Fruit fly (Drosophila melanogaster): Measurements from ENCODE around the gene CG6168.

The CG6168 gene

DNA sequence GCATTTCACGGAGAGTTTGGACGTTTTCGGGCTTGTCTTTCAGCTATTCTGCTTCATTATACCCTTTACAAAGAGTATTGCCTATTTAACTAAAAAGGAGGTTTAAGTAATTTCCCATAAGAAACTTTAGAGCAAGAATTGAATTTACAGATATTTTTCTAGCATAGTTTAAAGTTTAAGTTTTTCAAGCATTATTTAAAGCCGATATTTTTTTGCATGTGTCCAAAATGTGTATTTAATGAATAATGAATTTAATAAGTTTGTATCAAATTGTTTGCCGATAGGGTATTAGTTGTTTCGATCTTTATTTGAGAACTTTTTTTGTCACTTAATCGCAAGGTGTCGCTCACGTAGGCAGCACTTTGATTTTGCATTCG is 24.7 kb downstream of the CG6168 start (continued):
- TF ChIP-seq CG6854 (GFP tag; optimal IDR thresholded peaks at IDR 0.05) (peak; percentile 71), CG6808 (GFP tag; optimal IDR thresholded peaks at IDR 0.05) (peak; percentile 58), vri (GFP tag; optimal IDR thresholded peaks at IDR 0.05) (peak; percentile 58), Ets21C (GFP tag; optimal IDR thresholded peaks at IDR 0.05) (peak; percentile 85), CG6792 (GFP tag; optimal IDR thresholded peaks at IDR 0.05) (peak; percentile 77), eg (GFP tag; IDR thresholded peaks at IDR 0.05) (peak; percentile 87), topi (GFP tag; optimal IDR thresholded peaks at IDR 0.05) (peak; percentile 95), CG8319 (GFP tag; optimal IDR thresholded peaks at IDR 0.05) (peak; percentile 79), CG10631 (GFP tag; optimal IDR thresholded peaks at IDR 0.05) (peak; percentile 70), lz (GFP tag; optimal IDR thresholded peaks at IDR 0.05) (peak; percentile 88), fd59A (GFP tag; optimal IDR thresholded peaks at IDR 0.05) (peak; percentile 41), esn (GFP tag; optimal IDR thresholded peaks at IDR 0.05) (peak; percentile 83)

DNA sequence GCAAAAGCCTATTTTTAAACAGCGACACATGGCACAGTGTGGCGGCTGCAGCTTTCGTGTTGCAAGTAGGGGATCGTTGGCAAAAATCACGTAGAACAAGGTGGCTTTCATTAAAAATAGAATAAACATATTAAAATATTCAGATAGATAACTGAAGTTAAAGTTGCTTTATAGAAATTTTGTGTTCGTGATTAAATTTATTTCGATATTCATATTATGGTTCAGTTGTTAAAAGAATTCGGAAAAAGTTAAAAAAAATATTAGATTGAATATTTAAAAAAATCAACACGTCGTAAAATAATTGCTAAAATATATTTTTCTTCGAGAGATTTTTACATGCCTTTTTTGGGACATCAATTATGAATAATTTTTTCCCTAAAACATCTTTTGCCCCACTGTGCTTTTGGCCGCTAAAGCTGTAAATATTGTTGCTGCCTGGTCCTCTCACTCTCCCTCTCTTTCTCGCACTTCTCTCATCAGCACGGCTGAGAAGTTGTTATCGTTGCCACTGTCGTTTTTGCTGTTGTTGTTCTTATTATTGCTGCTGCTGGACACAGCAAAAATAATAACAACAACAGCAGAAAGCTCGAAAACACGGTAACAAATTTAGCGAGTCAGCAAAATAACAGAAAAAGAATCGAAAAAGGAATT is 25.2 kb downstream of the CG6168 start:
- TF ChIP-seq CG11902 (GFP tag; optimal IDR thresholded peaks at IDR 0.05) (peak; percentile 75), OdsH (GFP tag; optimal IDR thresholded peaks at IDR 0.05) (peak; percentile 93), net (GFP tag; optimal IDR thresholded peaks at IDR 0.05) (peak; percentile 95), CG4318 (GFP tag; optimal IDR thresholded peaks at IDR 0.05) (peak; percentile 99), Met (GFP tag; optimal IDR thresholded peaks at IDR 0.05) (peak; percentile 90), CG3032 (tag; optimal IDR thresholded peaks at IDR 0.05) (peak; percentile 92), CG8319 (GFP tag; optimal IDR thresholded peaks at IDR 0.05) (peak; percentile 55), ss (GFP tag; optimal IDR thresholded peaks at IDR 0.05) (peak; percentile 90 to 94), CG8632 (GFP tag; optimal IDR thresholded peaks at IDR 0.05) (peak; percentile 93), Sox14 (GFP tag; optimal IDR thresholded peaks at IDR 0.05) (peak; percentile 92), topi (GFP tag; optimal IDR thresholded peaks at IDR 0.05) (peak; percentile 90), vri (GFP tag; optimal IDR thresholded peaks at IDR 0.05) (no peak), CG10631 (GFP tag; optimal IDR thresholded peaks at IDR 0.05) (peak; percentile 91), Lpt (GFP tag; optimal IDR thresholded peaks at IDR 0.05) (peak; percentile 90), CG10669 (GFP tag; optimal IDR thresholded peaks at IDR 0.05) (peak; percentile 82), esn (GFP tag; optimal IDR thresholded peaks at IDR 0.05) (peak; percentile 95), CG11294 (GFP tag; IDR thresholded peaks at IDR 0.05) (peak; percentile 72; the same call in 1 of the 2 replicates), CG6808 (GFP tag; optimal IDR thresholded peaks at IDR 0.05) (peak; percentile 93), acj6 (GFP tag; optimal IDR thresholded peaks at IDR 0.05) (peak; percentile 86), CG1621 (tag; optimal IDR thresholded peaks at IDR 0.05) (peak; percentile 66), Hr4 (GFP tag; optimal IDR thresholded peaks at IDR 0.05) (peak; percentile 95), Ets96B (tag; optimal IDR thresholded peaks at IDR 0.05) (peak; percentile 88), eg (GFP tag; IDR thresholded peaks at IDR 0.05) (peak; percentile 86), svp (GFP tag) (peak; percentile 96), Eip78C (GFP tag) (peak; percentile 98), fd85E (GFP tag; optimal IDR thresholded peaks at IDR 0.05) (no peak), CG6792 (GFP tag; optimal IDR thresholded peaks at IDR 0.05) (peak; percentile 86), CG16779 (tag; optimal IDR thresholded peaks at IDR 0.05) (peak; percentile 87), achi (GFP tag; optimal IDR thresholded peaks at IDR 0.05) (peak; percentile 92), CG34406 (GFP tag; optimal IDR thresholded peaks at IDR 0.05) (peak; percentile 90), CG8119 (GFP tag; IDR thresholded peaks at IDR 0.05) (peak; percentile 96), Hr38 (GFP tag; optimal IDR thresholded peaks at IDR 0.05) (no peak), dac (GFP tag; optimal IDR thresholded peaks at IDR 0.05) (peak; percentile 95), fkh (GFP tag; optimal IDR thresholded peaks at IDR 0.05) (peak; percentile 58), fd59A (GFP tag; optimal IDR thresholded peaks at IDR 0.05) (peak; percentile 93), CG6854 (GFP tag; optimal IDR thresholded peaks at IDR 0.05) (no peak), CG6276 (GFP tag; optimal IDR thresholded peaks at IDR 0.05) (peak; percentile 97), CG32006 (GFP tag; optimal IDR thresholded peaks at IDR 0.05) (peak; percentile 99), Gug (GFP tag; IDR thresholded peaks at IDR 0.05) (peak; percentile 82), Eip75B (GFP tag; optimal IDR thresholded peaks at IDR 0.05) (peak; percentile 86), salr (GFP tag; optimal IDR thresholded peaks at IDR 0.05) (peak; percentile 31 to 99), CG9139 (GFP tag; optimal IDR thresholded peaks at IDR 0.05) (peak; percentile 79), CG31627 (GFP tag; optimal IDR thresholded peaks at IDR 0.05) (peak; percentile 81), Hr39 (GFP tag; optimal IDR thresholded peaks at IDR 0.05) (peak; percentile 81), Smox (GFP tag; optimal IDR thresholded peaks at IDR 0.05) (peak; percentile 81), CG7368 (GFP tag; optimal IDR thresholded peaks at IDR 0.05) (peak; percentile 57)
